Worm (Caenorhabditis elegans): ENCODE data around the gene ZK809.8.

DNA sequence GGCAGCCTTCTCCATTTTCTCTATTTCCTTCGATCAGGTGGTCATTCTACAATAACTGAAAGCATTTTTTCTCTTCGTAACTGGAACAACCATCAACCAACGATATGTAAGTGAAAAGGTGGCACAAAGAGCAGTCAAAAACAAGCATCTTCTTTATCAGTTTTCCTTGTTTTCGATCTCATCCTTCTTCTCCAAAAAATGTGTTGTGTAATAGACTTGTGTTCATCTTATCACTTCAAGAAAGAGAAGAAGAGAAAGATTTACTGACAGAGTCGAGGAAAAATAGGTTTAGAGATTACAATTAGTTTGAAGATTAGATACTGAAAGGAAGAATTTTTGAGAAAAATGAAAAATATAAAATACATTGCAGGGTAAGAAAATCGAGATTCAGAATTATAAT lies 3.5 kb downstream of the ZK809.8 start:
- TF ChIP-seq ama-1 (optimal IDR thresholded peaks at IDR 0.05) (no peak), hnd-1 (tag; optimal IDR thresholded peaks at IDR 0.05) (no peak), tbx-37 (GFP tag; conservative IDR thresholded peaks at IDR 0.05) (no peak), sea-1 (GFP tag; conservative IDR thresholded peaks at IDR 0.05) (no peak), scrt-1 (GFP tag; IDR thresholded peaks at IDR 0.05) (no peak), tra-4 (tag; optimal IDR thresholded peaks at IDR 0.05) (no peak), hmbx-1 (tag; optimal IDR thresholded peaks at IDR 0.05) (no peak), pes-1 (GFP tag; IDR thresholded peaks at IDR 0.05) (no peak), aly-1 (tag; optimal IDR thresholded peaks at IDR 0.05) (no peak), ceh-13 (GFP tag; optimal IDR thresholded peaks at IDR 0.05) (no peak), flt-1 (GFP tag; IDR thresholded peaks at IDR 0.05) (no peak), B0310.2 (tag; optimal IDR thresholded peaks at IDR 0.05) (no peak), F13C5.2 (tag; optimal IDR thresholded peaks at IDR 0.05) (no peak), tbx-11 (GFP tag; IDR thresholded peaks at IDR 0.05) (no peak)

All from whole organism, early embryonic.